Fruit fly (Drosophila melanogaster) whole organism, pupa: ENCODE data around the gene MED30.

Experiments used
- CG10348 ChIP-seq: fragments of 200-800 bp; sonication (Bioruptor generic); IDR thresholded peaks from 2 replicates; pipeline ENCODE4 v1.3.6; 2022; ENCODE audit warnings: missing biosample characterization, missing genetic modification characterization
- CG12605 ChIP-seq: fragments of 200-800 bp; sonication (Bioruptor generic); IDR thresholded peaks from 2 replicates; pipeline ENCODE4 v1.3.6; 2022; ENCODE audit warnings: missing biosample characterization, missing genetic modification characterization
- CG13204 ChIP-seq: fragments of 200-800 bp; sonication (Bioruptor generic); optimal IDR thresholded peaks from 2 replicates; lab custom pipeline; 2018; ENCODE audit warnings: missing biosample characterization, mild to moderate bottlenecking, missing genetic modification characterization, moderate library complexity
- CG14655 ChIP-seq: fragments of 200-800 bp; sonication (Bioruptor generic); optimal IDR thresholded peaks from 3 replicates; lab custom pipeline; 2017; ENCODE audit warnings: mild to moderate bottlenecking, missing biosample characterization, missing genetic modification reagents, missing genetic modification characterization
- CG15710 ChIP-seq: fragments of 200-800 bp; sonication (Bioruptor generic); optimal IDR thresholded peaks from 2 replicates; lab custom pipeline; 2018; ENCODE audit warnings: missing biosample characterization, mild to moderate bottlenecking, missing genetic modification characterization, moderate library complexity
- CG17806 ChIP-seq: fragments of 200-800 bp; sonication (Bioruptor generic); optimal IDR thresholded peaks from 2 replicates; lab custom pipeline; 2018; ENCODE audit warnings: missing biosample characterization, mild to moderate bottlenecking, missing genetic modification characterization, moderate library complexity
- CG32121 ChIP-seq: fragments of 200-800 bp; sonication (Bioruptor generic); IDR thresholded peaks from 2 replicates; pipeline ENCODE4 v1.3.6; 2022; ENCODE audit warnings: missing biosample characterization, missing genetic modification characterization
- CG34367 ChIP-seq: fragments of 200-800 bp; sonication (Bioruptor generic); optimal IDR thresholded peaks from 2 replicates; lab custom pipeline; 2018; ENCODE audit warnings: missing biosample characterization, mild to moderate bottlenecking, missing genetic modification characterization
- CG4496 ChIP-seq: fragments of 200-800 bp; sonication (Bioruptor generic); IDR thresholded peaks from 3 replicates; pipeline ENCODE4 v1.3.6; 2022; ENCODE audit warnings: missing biosample characterization, missing genetic modification characterization
- CG8159 ChIP-seq: fragments of 200-800 bp; sonication (Bioruptor generic); optimal IDR thresholded peaks from 3 replicates; lab custom pipeline; 2018; ENCODE audit warnings: missing biosample characterization, mild to moderate bottlenecking, missing genetic modification characterization, moderate library complexity
- CG8301 ChIP-seq: fragments of 200-800 bp; sonication (Bioruptor generic); optimal IDR thresholded peaks from 2 replicates; lab custom pipeline; 2018; ENCODE audit warnings: missing biosample characterization, mild to moderate bottlenecking, missing genetic modification characterization
- CG9948 ChIP-seq: fragments of 200-800 bp; sonication (Bioruptor generic); optimal IDR thresholded peaks from 2 replicates; lab custom pipeline; 2018; ENCODE audit warnings: missing biosample characterization, mild to moderate bottlenecking, missing genetic modification characterization, moderate library complexity
- D1 ChIP-seq: fragments of 200-800 bp; sonication (Bioruptor generic); optimal IDR thresholded peaks from 2 replicates; lab custom pipeline; 2018; ENCODE audit warnings: missing biosample characterization, mild to moderate bottlenecking, missing genetic modification characterization, moderate library complexity
- EcR ChIP-seq: fragments of 200-800 bp; sonication (Bioruptor generic); optimal IDR thresholded peaks from 3 replicates; lab custom pipeline; 2019; ENCODE audit warnings: missing biosample characterization, missing genetic modification characterization, mild to moderate bottlenecking, moderate library complexity, missing genetic modification reagents
- Ets98B ChIP-seq: fragments of 200-800 bp; sonication (Bioruptor generic); IDR thresholded peaks from 2 replicates; pipeline ENCODE4 v1.3.6; 2022; ENCODE audit warnings: missing biosample characterization, missing genetic modification characterization
- Pif1A ChIP-seq: fragments of 200-800 bp; sonication (Bioruptor generic); optimal IDR thresholded peaks from 3 replicates; lab custom pipeline; 2016; ENCODE audit warnings: missing biosample characterization, missing genetic modification characterization
- Pif1B ChIP-seq: fragments of 200-800 bp; sonication (Bioruptor generic); optimal IDR thresholded peaks from 3 replicates; lab custom pipeline; 2016; ENCODE audit warnings: missing biosample characterization, missing genetic modification characterization
- Snoo ChIP-seq: fragments of 200-800 bp; sonication (Bioruptor generic); optimal IDR thresholded peaks from 3 replicates; lab custom pipeline; 2017; ENCODE audit warnings: missing biosample characterization, mild to moderate bottlenecking, missing genetic modification characterization, inconsistent platforms
- fd96Ca ChIP-seq: fragments of 200-800 bp; sonication (Bioruptor generic); IDR thresholded peaks from 3 replicates; pipeline ENCODE4 v1.3.6; 2022; ENCODE audit warnings: missing biosample characterization, missing genetic modification characterization
- gl ChIP-seq: fragments of 200-800 bp; sonication (Bioruptor generic); optimal IDR thresholded peaks from 2 replicates; lab custom pipeline; 2018; ENCODE audit warnings: missing biosample characterization, mild to moderate bottlenecking, missing genetic modification characterization
- rn ChIP-seq: fragments of 200-800 bp; sonication (Bioruptor generic); IDR thresholded peaks from 2 replicates; pipeline ENCODE4 v1.3.6; 2022; ENCODE audit warnings: missing biosample characterization, missing genetic modification characterization

Gene MED30

DNA sequence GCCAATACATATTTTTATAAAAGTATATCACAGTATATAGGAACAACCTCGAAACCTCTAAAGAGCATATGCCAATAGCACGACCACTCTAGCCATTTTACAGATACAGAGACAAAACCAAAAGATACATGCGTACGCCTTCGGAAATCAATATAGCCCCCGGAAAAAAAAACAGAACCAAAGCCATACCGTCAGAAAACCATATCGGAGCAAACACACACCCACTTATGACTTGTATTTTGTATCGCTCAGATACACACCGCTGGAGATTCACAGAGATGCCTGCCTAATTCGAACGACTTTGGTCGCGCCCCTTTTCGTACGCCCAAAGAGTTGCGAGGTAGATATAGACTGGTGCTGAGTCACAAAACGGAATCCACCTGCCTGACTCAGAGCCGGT lies 41.6 kb upstream of the MED30 start:
- no peak for TF ChIP-seq Ets98B (GFP tag; lab: Robert Waterston, UW)
- no peak for TF ChIP-seq CG14655
- TF ChIP-seq CG32121 (GFP tag; lab: Robert Waterston, UW), result no peak
- no peak for TF ChIP-seq CG8159 (tag; lab: Kevin White, UChicago)
- TF ChIP-seq CG9948 (tag; lab: Kevin White, UChicago), result no peak
- TF ChIP-seq CG34367 (tag; lab: Kevin White, UChicago), result no peak
- TF ChIP-seq EcR (GFP tag; lab: Kevin White, UChicago), result no peak
- TF ChIP-seq CG10348, result no peak
- no peak for TF ChIP-seq Pif1A (GFP tag; lab: Kevin White, UChicago)
- no peak for TF ChIP-seq fd96Ca (GFP tag; lab: Robert Waterston, UW)
- TF ChIP-seq Snoo (tag; lab: Kevin White, UChicago), result no peak
- no peak for TF ChIP-seq CG8301 (tag; lab: Kevin White, UChicago)
- no peak for TF ChIP-seq CG12605 (GFP tag; lab: Robert Waterston, UW)
- no peak for TF ChIP-seq Pif1B (GFP tag; lab: Kevin White, UChicago)
- TF ChIP-seq D1 (tag; lab: Kevin White, UChicago), result no peak
- no peak for TF ChIP-seq CG17806
- TF ChIP-seq CG4496, result no peak
- no peak for TF ChIP-seq CG15710 (tag; lab: Kevin White, UChicago)
- TF ChIP-seq, all 21 proteins: peak for 0

DNA sequence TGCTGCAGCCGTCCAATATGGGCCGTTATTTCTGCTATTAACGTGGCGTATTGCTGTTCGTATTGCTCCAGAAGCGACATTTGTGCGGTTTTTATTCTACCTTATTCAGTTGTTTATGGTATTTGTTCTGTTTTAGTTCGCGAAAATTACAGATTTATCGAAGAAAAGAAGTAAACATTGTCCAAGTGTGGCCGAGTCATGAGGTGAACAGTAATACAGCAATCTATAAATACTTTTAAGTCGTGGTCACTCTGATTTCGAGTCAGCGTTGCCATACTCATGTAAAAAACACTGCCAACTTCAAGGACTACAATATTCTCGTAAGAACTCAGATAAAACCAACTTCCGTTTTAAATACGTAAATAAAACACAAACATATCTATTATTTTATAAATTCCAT lies 38.8 kb upstream of the MED30 start, which contains the start of gene Vti1a:
Gene Vti1a (minus strand): TSS at position 221 of the 400 bp plus-strand sequence.
- TF ChIP-seq Snoo (tag; lab: Kevin White, UChicago), result peak; percentile 12
- TF ChIP-seq CG15710 (tag; lab: Kevin White, UChicago), result no peak
- no peak for TF ChIP-seq D1 (tag; lab: Kevin White, UChicago)
- no peak for TF ChIP-seq CG13204
- no peak for TF ChIP-seq CG8301 (tag; lab: Kevin White, UChicago)
- no peak for TF ChIP-seq EcR (GFP tag; lab: Kevin White, UChicago)
- TF ChIP-seq gl (tag; lab: Kevin White, UChicago), result no peak

DNA sequence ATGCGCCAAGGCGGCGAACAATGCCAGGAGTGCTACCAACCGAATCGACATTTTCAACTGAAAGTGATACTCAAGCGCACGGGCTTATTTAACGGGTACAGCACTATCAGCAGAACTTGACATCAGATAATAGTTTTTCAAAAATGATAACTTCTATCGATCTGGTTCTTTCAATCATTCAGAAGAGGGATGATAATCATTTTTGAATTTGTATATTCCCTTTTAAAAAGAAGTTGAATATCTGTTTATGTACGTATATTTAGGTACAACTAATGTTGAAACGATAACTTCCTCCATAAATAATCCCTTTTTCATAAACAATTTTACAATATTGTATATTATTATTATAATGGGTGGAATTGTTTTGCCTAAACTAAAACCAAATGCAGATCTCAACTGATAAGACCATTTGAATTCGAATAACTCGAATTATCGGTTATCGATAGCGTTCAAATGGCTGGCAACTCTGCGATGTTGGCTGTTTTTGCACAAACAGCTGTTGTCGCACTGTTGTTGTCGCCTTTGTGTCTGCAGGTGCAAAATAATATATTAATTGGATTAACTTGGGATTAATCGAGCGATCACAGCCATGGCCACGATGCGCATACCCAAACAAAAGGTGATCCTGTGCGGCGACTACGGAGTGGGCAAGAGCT lies 36.3 kb upstream of the MED30 start, which contains the start of the genes CG32483 and RabX6:
Gene CG32483 (minus strand): TSS at position 51 of the 656 bp plus-strand sequence.
Gene RabX6 (plus strand): TSS at position 487 of the 656 bp plus-strand sequence.
- TF ChIP-seq CG34367 (tag; lab: Kevin White, UChicago) (no peak), Pif1A (GFP tag; lab: Kevin White, UChicago) (no peak), CG14655 (no peak), rn (GFP tag; lab: Robert Waterston, UW) (no peak), EcR (GFP tag; lab: Kevin White, UChicago) (no peak), CG9948 (tag; lab: Kevin White, UChicago) (no peak), CG8301 (tag; lab: Kevin White, UChicago) (no peak), CG13204 (no peak), CG15710 (tag; lab: Kevin White, UChicago) (no peak), gl (tag; lab: Kevin White, UChicago) (no peak), CG4496 (no peak), Pif1B (GFP tag; lab: Kevin White, UChicago) (no peak), Snoo (tag; lab: Kevin White, UChicago) (no peak), CG10348 (no peak), D1 (tag; lab: Kevin White, UChicago) (no peak), Ets98B (GFP tag; lab: Robert Waterston, UW) (no peak), CG17806 (no peak), fd96Ca (GFP tag; lab: Robert Waterston, UW) (no peak)

DNA sequence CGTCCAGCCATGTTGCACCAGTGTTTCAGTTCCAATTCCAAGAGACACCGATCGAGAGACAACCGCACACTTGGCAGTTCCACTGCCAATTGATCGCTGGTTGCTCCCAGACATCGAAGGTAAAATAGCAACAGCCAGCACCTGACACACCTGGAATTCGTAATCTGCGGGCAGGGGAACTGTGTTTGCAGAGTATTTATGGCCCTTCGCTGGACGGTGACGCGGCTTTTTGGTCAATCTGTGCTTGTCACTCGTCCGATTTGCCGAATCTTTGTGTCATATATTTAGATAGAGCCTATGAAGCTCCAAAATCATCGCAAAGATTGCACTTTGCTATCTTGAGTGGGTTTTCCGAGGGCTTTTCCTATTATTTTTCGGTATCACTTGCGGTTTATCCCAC lies 34.0 kb upstream of the MED30 start, which contains the start of gene hiro:
Gene hiro (minus strand): TSS at position 101 of the 400 bp plus-strand sequence.
- TF ChIP-seq Ets98B (GFP tag; lab: Robert Waterston, UW) (no peak), EcR (GFP tag; lab: Kevin White, UChicago) (no peak), CG10348 (no peak), CG34367 (tag; lab: Kevin White, UChicago) (no peak), fd96Ca (GFP tag; lab: Robert Waterston, UW) (no peak), CG17806 (no peak), CG9948 (tag; lab: Kevin White, UChicago) (no peak), D1 (tag; lab: Kevin White, UChicago) (no peak), CG8159 (tag; lab: Kevin White, UChicago) (no peak), Snoo (tag; lab: Kevin White, UChicago) (no peak), CG15710 (tag; lab: Kevin White, UChicago) (no peak), CG12605 (GFP tag; lab: Robert Waterston, UW) (no peak), Pif1B (GFP tag; lab: Kevin White, UChicago) (no peak), CG13204 (no peak), CG32121 (GFP tag; lab: Robert Waterston, UW) (no peak), rn (GFP tag; lab: Robert Waterston, UW) (no peak), CG4496 (no peak), gl (tag; lab: Kevin White, UChicago) (no peak)
- TF ChIP-seq, all 21 proteins: peak for 0

DNA sequence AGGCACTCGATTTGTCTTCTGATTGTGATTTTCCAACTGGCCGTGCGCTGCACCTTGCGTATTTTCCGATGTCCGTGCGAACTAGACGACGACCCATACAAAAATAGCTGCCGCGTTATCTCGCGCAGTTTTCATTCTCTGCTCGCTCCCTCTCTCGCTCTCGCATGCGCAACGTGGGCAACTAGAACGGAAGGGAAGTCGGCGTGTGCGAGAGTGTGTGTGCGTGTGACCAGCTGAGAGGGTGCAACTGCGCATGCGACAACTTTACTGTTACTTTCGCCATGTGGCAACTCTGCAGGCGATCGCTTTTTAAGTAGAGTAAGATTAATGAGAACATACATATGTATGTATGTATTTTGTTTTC lies 31.5 kb upstream of the MED30 start, which contains the start of gene ebd1:
Gene ebd1 (minus strand): TSS at position 109 of the 364 bp plus-strand sequence.
- TF ChIP-seq CG4496 (peak; percentile 44; the same call in 2 of the 3 replicates), CG15710 (tag; lab: Kevin White, UChicago) (no peak)
